Fruit fly (Drosophila melanogaster) whole organism, wandering third instar larva: ENCODE measurements around the gene Hsc70-3.

Source experiments
- Abd-B ChIP-seq: fragments of >200 bp; optimal IDR thresholded peaks from 2 replicates; lab custom pipeline; 2017; ENCODE audit warnings: missing biosample characterization, missing genetic modification characterization
- CG32264 ChIP-seq: fragments of 200-800 bp; sonication (Bioruptor generic); optimal IDR thresholded peaks from 2 replicates; lab custom pipeline; 2016; ENCODE audit warnings: missing biosample characterization, missing genetic modification characterization
- CG9705 ChIP-seq: fragments of 200-800 bp; sonication (Bioruptor generic); optimal IDR thresholded peaks from 2 replicates; lab custom pipeline; 2018; ENCODE audit warnings: missing biosample characterization, mild to moderate bottlenecking, missing genetic modification characterization
- CrebA ChIP-seq: fragments of 200-800 bp; sonication (Bioruptor generic); optimal IDR thresholded peaks from 2 replicates; lab custom pipeline; 2016; ENCODE audit warnings: missing biosample characterization, mild to moderate bottlenecking, missing genetic modification characterization, borderline replicate concordance
- Dfd ChIP-seq: fragments of >200 bp; optimal IDR thresholded peaks from 2 replicates; lab custom pipeline; 2017; ENCODE audit warnings: missing biosample characterization, missing genetic modification characterization
- Dif ChIP-seq: fragments of 200-275, 200-300 bp; sonication (Bioruptor generic); optimal IDR thresholded peaks from 2 replicates; lab custom pipeline; 2018; ENCODE audit warnings: missing biosample characterization, missing genetic modification characterization; ENCODE audit not compliant: partially characterized antibody
- GATAd ChIP-seq: sonication (Bioruptor generic); optimal IDR thresholded peaks from 2 replicates; lab custom pipeline; 2016; ENCODE audit warnings: missing biosample characterization, missing genetic modification characterization
- HLH106 ChIP-seq: fragments of 200-800 bp; optimal IDR thresholded peaks from 3 replicates; lab custom pipeline; 2019; ENCODE audit warnings: missing biosample characterization, mild to moderate bottlenecking, missing genetic modification characterization, moderate library complexity
- Hnf4 ChIP-seq: fragments of 200-800 bp; sonication (Bioruptor generic); optimal IDR thresholded peaks from 2 replicates; lab custom pipeline; 2016; ENCODE audit warnings: missing biosample characterization, mild to moderate bottlenecking, missing genetic modification characterization
- Hr78 ChIP-seq: fragments of >200 bp; optimal IDR thresholded peaks from 2 replicates; lab custom pipeline; 2017; ENCODE audit warnings: missing biosample characterization, missing genetic modification characterization
- Hr83 ChIP-seq: fragments of 200-300 bp; sonication (Bioruptor generic); optimal IDR thresholded peaks from 2 replicates; lab custom pipeline; 2016; ENCODE audit warnings: missing biosample characterization, mild to moderate bottlenecking, missing genetic modification characterization, moderate library complexity; ENCODE audit not compliant: poor library complexity, severe bottlenecking
- Jra ChIP-seq: sonication (Bioruptor generic); optimal IDR thresholded peaks from 2 replicates; lab custom pipeline; 2016; ENCODE audit warnings: missing biosample characterization, missing genetic modification characterization
- Mio ChIP-seq: sonication (Bioruptor generic); optimal IDR thresholded peaks from 2 replicates; lab custom pipeline; 2016; ENCODE audit warnings: missing biosample characterization, missing genetic modification characterization
- Myc ChIP-seq: fragments of >200 bp; optimal IDR thresholded peaks from 2 replicates; lab custom pipeline; 2017
- N ChIP-seq: fragments of >200 bp; optimal IDR thresholded peaks from 2 replicates; lab custom pipeline; 2018; ENCODE audit warnings: missing biosample characterization, missing external identifiers, missing genetic modification characterization
- OdsH ChIP-seq: fragments of 200-800 bp; sonication (Bioruptor generic); optimal IDR thresholded peaks from 2 replicates; lab custom pipeline; 2016; ENCODE audit warnings: missing biosample characterization, mild to moderate bottlenecking, missing genetic modification characterization
- Rel ChIP-seq, 2 experiments: fragments of 200-800 bp; sonication (Bioruptor generic) in 1 of 2; optimal IDR thresholded peaks; 2 replicates in 1 of 2; 3 replicates in 1 of 2; lab custom pipeline; 2016 to 2019; ENCODE audit warnings: mild to moderate bottlenecking in 2 of 2, missing biosample characterization in 2 of 2, missing genetic modification characterization in 2 of 2, moderate library complexity in 1 of 2
- Sp1 ChIP-seq: fragments of 200-800 bp; sonication (Bioruptor generic); optimal IDR thresholded peaks from 3 replicates; lab custom pipeline; 2019; ENCODE audit warnings: missing biosample characterization, mild to moderate bottlenecking, missing genetic modification characterization, moderate library complexity
- Vsx2 ChIP-seq: fragments of 200-300, 225-300 bp; sonication (Bioruptor generic); optimal IDR thresholded peaks from 2 replicates; lab custom pipeline; 2018; ENCODE audit warnings: missing biosample characterization, missing genetic modification characterization; ENCODE audit not compliant: partially characterized antibody
- br ChIP-seq: fragments of 200-800 bp; sonication (Bioruptor generic); optimal IDR thresholded peaks from 2 replicates; lab custom pipeline; 2016; ENCODE audit warnings: missing biosample characterization, missing genetic modification characterization
- brk ChIP-seq: fragments of 200-800 bp; sonication (Bioruptor generic); optimal IDR thresholded peaks from 2 replicates; lab custom pipeline; 2016; ENCODE audit warnings: missing biosample characterization, mild to moderate bottlenecking, missing genetic modification characterization
- dl ChIP-seq, 2 experiments: fragments of 175-275, 200-275 bp in 1 of 2; fragments of 200-275 bp in 1 of 2; sonication (Bioruptor generic); optimal IDR thresholded peaks; lab custom pipeline; 2018; ENCODE audit warnings: mild to moderate bottlenecking in 2 of 2, missing biosample characterization in 2 of 2, missing genetic modification characterization in 2 of 2, moderate library complexity in 2 of 2; ENCODE audit not compliant: partially characterized antibody in 2 of 2, insufficient read depth in 1 of 2
- dmrt93B ChIP-seq: fragments of 200-800 bp; sonication (Bioruptor generic); optimal IDR thresholded peaks from 2 replicates; lab custom pipeline; 2018; ENCODE audit warnings: missing biosample characterization, mild to moderate bottlenecking, missing genetic modification characterization
- dsf ChIP-seq: sonication (Bioruptor generic); optimal IDR thresholded peaks from 2 replicates; lab custom pipeline; 2016; ENCODE audit warnings: missing biosample characterization, missing genetic modification characterization, borderline replicate concordance
- ey ChIP-seq: fragments of 200-800 bp; sonication (Bioruptor generic); optimal IDR thresholded peaks from 2 replicates; lab custom pipeline; 2016; ENCODE audit warnings: missing biosample characterization, missing genetic modification characterization
- foxo ChIP-seq, 2 experiments: fragments of 200-800 bp; sonication (Bioruptor generic); optimal IDR thresholded peaks; 2 replicates in 1 of 2; 3 replicates in 1 of 2; lab custom pipeline; 2016 to 2017; ENCODE audit warnings: missing biosample characterization in 2 of 2, missing genetic modification characterization in 2 of 2
- fru ChIP-seq: fragments of 200-800 bp; sonication (Bioruptor generic); optimal IDR thresholded peaks from 3 replicates; lab custom pipeline; 2016; ENCODE audit warnings: missing biosample characterization, mild to moderate bottlenecking, missing genetic modification characterization
- h ChIP-seq: fragments of 200-800 bp; sonication (Bioruptor generic); optimal IDR thresholded peaks from 3 replicates; lab custom pipeline; 2016; ENCODE audit warnings: missing biosample characterization, mild to moderate bottlenecking, missing genetic modification characterization
- jim ChIP-seq: fragments of 175-275, 200-325 bp; sonication (Bioruptor generic); optimal IDR thresholded peaks from 2 replicates; lab custom pipeline; 2016; ENCODE audit warnings: missing biosample characterization, mild to moderate bottlenecking, missing genetic modification characterization
- lola ChIP-seq: fragments of >200 bp; optimal IDR thresholded peaks from 2 replicates; lab custom pipeline; 2017; ENCODE audit warnings: missing biosample characterization, missing genetic modification characterization
- pan ChIP-seq: fragments of >200 bp; optimal IDR thresholded peaks from 2 replicates; lab custom pipeline; 2017
- psq ChIP-seq: fragments of 200-800 bp; sonication (Bioruptor generic); optimal IDR thresholded peaks from 3 replicates; lab custom pipeline; 2017; ENCODE audit warnings: missing biosample characterization, mild to moderate bottlenecking, missing genetic modification characterization, moderate library complexity
- rgr ChIP-seq: fragments of 200-800 bp; sonication (Bioruptor generic); optimal IDR thresholded peaks from 3 replicates; lab custom pipeline; 2016; ENCODE audit warnings: missing biosample characterization, mild to moderate bottlenecking, missing genetic modification characterization
- sage ChIP-seq: fragments of 200-800 bp; sonication (Bioruptor generic); optimal IDR thresholded peaks from 2 replicates; lab custom pipeline; 2016; ENCODE audit warnings: missing biosample characterization, mild to moderate bottlenecking, missing genetic modification characterization
- sv ChIP-seq: fragments of 200-800 bp; sonication (Bioruptor generic); optimal IDR thresholded peaks from 3 replicates; lab custom pipeline; 2016; ENCODE audit warnings: missing biosample characterization, missing genetic modification characterization
- tai ChIP-seq: sonication (Bioruptor generic); optimal IDR thresholded peaks from 2 replicates; lab custom pipeline; 2016; ENCODE audit warnings: missing biosample characterization, missing genetic modification characterization
- usp ChIP-seq: fragments of >200 bp; optimal IDR thresholded peaks from 2 replicates; lab custom pipeline; 2017; ENCODE audit warnings: missing biosample characterization, missing genetic modification characterization
- woc ChIP-seq: sonication (Bioruptor generic); optimal IDR thresholded peaks from 2 replicates; lab custom pipeline; 2016; ENCODE audit warnings: missing biosample characterization, mild to moderate bottlenecking, missing genetic modification characterization

Gene Hsc70-3

DNA sequence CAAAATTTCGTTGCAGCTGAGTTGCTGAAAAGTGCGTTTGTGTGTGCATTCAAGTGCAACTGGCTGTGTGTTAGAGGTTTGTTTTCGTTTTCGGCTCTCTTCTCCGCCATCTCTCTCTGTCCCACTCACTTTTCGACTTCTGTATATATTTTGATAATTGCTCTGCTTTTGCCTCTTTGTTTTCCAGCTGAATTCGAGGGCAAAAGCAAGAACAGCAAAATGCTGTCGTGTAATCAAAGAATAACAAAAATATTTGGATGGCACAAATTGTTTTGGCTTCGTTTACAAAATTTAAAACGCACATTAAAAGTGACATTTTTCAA lies 11.8 kb upstream of the Hsc70-3 start:
- no peak for TF ChIP-seq Hr83 (GFP tag; lab: Kevin White, UChicago)
- TF ChIP-seq Abd-B (GFP tag; lab: Kevin White, UChicago) = no peak
- no peak for TF ChIP-seq tai
- TF ChIP-seq Sp1 = no peak
- TF ChIP-seq dl (GFP tag; optimal IDR thresholded peaks at IDR 0.05; lab: Kevin White, UChicago; ENCODE audit: insufficient read depth in 1 of 2, partially characterized antibody in 2 of 2) = peak; percentile 7 to 56
- peak; percentile 18 for TF ChIP-seq Rel (GFP tag; optimal IDR thresholded peaks at IDR 0.05; lab: Kevin White, UChicago)
- no peak for TF ChIP-seq Rel (tag; optimal IDR thresholded peaks at IDR 0.05; lab: Kevin White, UChicago)
- peak; percentile 70 for TF ChIP-seq Dif
- TF ChIP-seq psq (GFP tag; lab: Kevin White, UChicago) = peak; percentile 1
- TF ChIP-seq brk (GFP tag; lab: Kevin White, UChicago) = peak; percentile 22

dm6 chrX:11818047-11818766 lies 11.3 kb upstream of the Hsc70-3 start:
- TF ChIP-seq rgr (GFP tag; lab: Kevin White, UChicago) (peak; percentile 97), br (GFP tag; lab: Kevin White, UChicago) (peak; percentile 92), h (peak; percentile 96), N (GFP tag; lab: Kevin White, UChicago) (no peak), usp (GFP tag; lab: Kevin White, UChicago) (no peak), sage (GFP tag; lab: Kevin White, UChicago) (peak; percentile 80), ey (GFP tag; lab: Kevin White, UChicago) (peak; percentile 96), Dfd (no peak), Jra (GFP tag; lab: Kevin White, UChicago) (peak; percentile 67), CG32264 (GFP tag; lab: Kevin White, UChicago) (peak; percentile 83), Vsx2 (GFP tag; lab: Kevin White, UChicago) (no peak), lola (no peak), sv (GFP tag; lab: Kevin White, UChicago) (peak; percentile 93), foxo (GFP tag; optimal IDR thresholded peaks at IDR 0.05; lab: Kevin White, UChicago) (peak; percentile 75 to 96), fru (peak; percentile 96), psq (GFP tag; lab: Kevin White, UChicago) (peak; percentile 92), CG9705 (GFP tag; lab: Kevin White, UChicago) (peak; percentile 72), dsf (peak; percentile 42), brk (GFP tag; lab: Kevin White, UChicago) (peak; percentile 89), Dif (no peak), Rel (GFP tag; optimal IDR thresholded peaks at IDR 0.05; lab: Kevin White, UChicago) (peak; percentile 85), Rel (tag; optimal IDR thresholded peaks at IDR 0.05; lab: Kevin White, UChicago) (peak; percentile 63), CrebA (GFP tag; lab: Kevin White, UChicago) (peak; percentile 78), dl (GFP tag; optimal IDR thresholded peaks at IDR 0.05; lab: Kevin White, UChicago; ENCODE audit: insufficient read depth in 1 of 2, partially characterized antibody in 2 of 2) (no peak), woc (peak; percentile 93), OdsH (GFP tag; lab: Kevin White, UChicago) (peak; percentile 93), GATAd (GFP tag; lab: Kevin White, UChicago) (peak; percentile 27), Hnf4 (peak; percentile 92), tai (peak; percentile 81), dmrt93B (GFP tag; lab: Kevin White, UChicago) (peak; percentile 72), jim (GFP tag; lab: Kevin White, UChicago) (no peak), Hr83 (GFP tag; lab: Kevin White, UChicago) (no peak), pan (lab: Kevin White, UChicago) (no peak), Hr78 (no peak), Abd-B (GFP tag; lab: Kevin White, UChicago) (no peak), Mio (GFP tag; lab: Kevin White, UChicago) (peak; percentile 57), Myc (lab: Kevin White, UChicago) (no peak), HLH106 (tag; lab: Kevin White, UChicago) (peak; percentile 89), Sp1 (peak; percentile 91)
